Worm (Caenorhabditis elegans): ENCODE results near the gene F53B2.5.
"Not testable (repeated sequence)": the region's sequence is repeated elsewhere in the genome, so short reads cannot be mapped to it uniquely, and the experiment has no call there.

The F53B2.5 gene

ce11 chrIV:12544624-12545023, 13.7 kb upstream of the F53B2.5 start:
- no peak for TF ChIP-seq dao-5 (tag; optimal IDR thresholded peaks at IDR 0.05)
- TF ChIP-seq him-1 (tag; optimal IDR thresholded peaks at IDR 0.05), result no peak
- TF ChIP-seq W03F9.2 (tag; optimal IDR thresholded peaks at IDR 0.05), result no peak

ce11 chrIV:12542011-12542410, 11.1 kb upstream of the F53B2.5 start, which contains the start of gene ham-1:
ham-1 (plus strand) TSS chrIV:12542183.
- TF ChIP-seq dao-5 (tag; optimal IDR thresholded peaks at IDR 0.05) (no peak), W03F9.2 (tag; optimal IDR thresholded peaks at IDR 0.05) (no peak), him-1 (tag; optimal IDR thresholded peaks at IDR 0.05) (no peak)

ce11 chrIV:12540242-12540641, 9.3 kb upstream of the F53B2.5 start:
- no peak for TF ChIP-seq dao-5 (tag; optimal IDR thresholded peaks at IDR 0.05)
- TF ChIP-seq him-1 (tag; optimal IDR thresholded peaks at IDR 0.05), result no peak
- TF ChIP-seq W03F9.2 (tag; optimal IDR thresholded peaks at IDR 0.05), result no peak

ce11 chrIV:12537694-12538093, 6.7 kb upstream of the F53B2.5 start:
- TF ChIP-seq him-1 (tag; optimal IDR thresholded peaks at IDR 0.05), result no peak
- no peak for TF ChIP-seq W03F9.2 (tag; optimal IDR thresholded peaks at IDR 0.05)
- no peak for TF ChIP-seq dao-5 (tag; optimal IDR thresholded peaks at IDR 0.05)

- no peak for TF ChIP-seq W03F9.2 (tag; optimal IDR thresholded peaks at IDR 0.05)
- no peak for TF ChIP-seq dao-5 (tag; optimal IDR thresholded peaks at IDR 0.05)
- TF ChIP-seq him-1 (tag; optimal IDR thresholded peaks at IDR 0.05), result no peak
These were observed 5.4 kb upstream of the F53B2.5 start for ce11 chrIV:12536358-12536757.

ce11 chrIV:12531464-12531863, 517 bp upstream of the F53B2.5 start:
- TF ChIP-seq him-1 (tag; optimal IDR thresholded peaks at IDR 0.05) (no peak), W03F9.2 (tag; optimal IDR thresholded peaks at IDR 0.05) (no peak), dao-5 (tag; optimal IDR thresholded peaks at IDR 0.05) (no peak)

- TF ChIP-seq him-1 (tag; optimal IDR thresholded peaks at IDR 0.05) (no peak), dao-5 (tag; optimal IDR thresholded peaks at IDR 0.05) (no peak), W03F9.2 (tag; optimal IDR thresholded peaks at IDR 0.05) (peak; percentile 47)
These were observed 3.7 kb downstream of the F53B2.5 start, which contains the start of gene F53B2.8 for ce11 chrIV:12527217-12527616. F53B2.8 (minus strand) TSS chrIV:12527396.

- TF ChIP-seq W03F9.2 (tag; optimal IDR thresholded peaks at IDR 0.05) (no peak), him-1 (tag; optimal IDR thresholded peaks at IDR 0.05) (no peak), dao-5 (tag; optimal IDR thresholded peaks at IDR 0.05) (no peak)
These were observed 5.5 kb downstream of the F53B2.5 start, which contains the start of gene eak-4 for ce11 chrIV:12525409-12525808. eak-4 (minus strand) TSS chrIV:12525509.

ce11 chrIV:12522521-12522920, 8.4 kb downstream of the F53B2.5 start, which contains the start of gene sru-13:
sru-13 (minus strand) TSS chrIV:12522621.
- TF ChIP-seq W03F9.2 (tag; optimal IDR thresholded peaks at IDR 0.05), result no peak

- no peak for TF ChIP-seq W03F9.2 (tag; optimal IDR thresholded peaks at IDR 0.05)
- TF ChIP-seq him-1 (tag; optimal IDR thresholded peaks at IDR 0.05), result no peak
- TF ChIP-seq dao-5 (tag; optimal IDR thresholded peaks at IDR 0.05), result no peak
These were observed 10.8 kb downstream of the F53B2.5 start, which contains the start of gene tsp-4 for ce11 chrIV:12520150-12520549. tsp-4 (minus strand) TSS chrIV:12520250.

- TF ChIP-seq dao-5, W03F9.2, him-1 (tag; optimal IDR thresholded peaks at IDR 0.05): not testable (repeated sequence)
These were observed 25.6 kb downstream of the F53B2.5 start, which contains the start of gene sru-17 for ce11 chrIV:12505397-12505796. sru-17 (plus strand) TSS chrIV:12505697.

ce11 chrIV:12501956-12502355, 29.0 kb downstream of the F53B2.5 start, which contains the start of gene sru-18:
sru-18 (plus strand) TSS chrIV:12502256.
- TF ChIP-seq dao-5 (tag; optimal IDR thresholded peaks at IDR 0.05) (no peak), him-1 (tag; optimal IDR thresholded peaks at IDR 0.05) (no peak), W03F9.2 (tag; optimal IDR thresholded peaks at IDR 0.05) (no peak)

- TF ChIP-seq dao-5 (tag; optimal IDR thresholded peaks at IDR 0.05) (no peak), him-1 (tag; optimal IDR thresholded peaks at IDR 0.05) (no peak), W03F9.2 (tag; optimal IDR thresholded peaks at IDR 0.05) (no peak)
These were observed 32.7 kb downstream of the F53B2.5 start, which contains the start of gene sru-19 for ce11 chrIV:12498238-12498637. sru-19 (plus strand) TSS chrIV:12498538.

ce11 chrIV:12495196-12495595, 35.8 kb downstream of the F53B2.5 start, which contains the start of gene sru-20:
sru-20 (plus strand) TSS chrIV:12495496.
- TF ChIP-seq him-1 (tag; optimal IDR thresholded peaks at IDR 0.05), result no peak
- TF ChIP-seq dao-5 (tag; optimal IDR thresholded peaks at IDR 0.05), result no peak
- no peak for TF ChIP-seq W03F9.2 (tag; optimal IDR thresholded peaks at IDR 0.05)

- TF ChIP-seq W03F9.2 (tag; optimal IDR thresholded peaks at IDR 0.05), result no peak
- TF ChIP-seq dao-5 (tag; optimal IDR thresholded peaks at IDR 0.05), result no peak
- no peak for TF ChIP-seq him-1 (tag; optimal IDR thresholded peaks at IDR 0.05)
These were observed 40.5 kb downstream of the F53B2.5 start, which contains the start of gene him-6 for ce11 chrIV:12490491-12490890. him-6 (plus strand) TSS chrIV:12490791.

Measured in whole organism, L4/young adult.